Worm (Caenorhabditis elegans): Measurements from ENCODE around the gene abt-4.

ce11 chrV:378231-378630, 47.7 kb upstream of the abt-4 start:
- no peak for TF ChIP-seq him-1 (tag; optimal IDR thresholded peaks at IDR 0.05)
- TF ChIP-seq dao-5 (tag; optimal IDR thresholded peaks at IDR 0.05), result no peak
- TF ChIP-seq W03F9.2 (tag; optimal IDR thresholded peaks at IDR 0.05), result no peak

Data from whole organism, L4/young adult.